Fruit fly (Drosophila melanogaster): ENCODE results near the gene ScsbetaA.
A peak's percentile ranks its signal among the peaks of the same experiment; 100 is the strongest.

The ScsbetaA gene

DNA sequence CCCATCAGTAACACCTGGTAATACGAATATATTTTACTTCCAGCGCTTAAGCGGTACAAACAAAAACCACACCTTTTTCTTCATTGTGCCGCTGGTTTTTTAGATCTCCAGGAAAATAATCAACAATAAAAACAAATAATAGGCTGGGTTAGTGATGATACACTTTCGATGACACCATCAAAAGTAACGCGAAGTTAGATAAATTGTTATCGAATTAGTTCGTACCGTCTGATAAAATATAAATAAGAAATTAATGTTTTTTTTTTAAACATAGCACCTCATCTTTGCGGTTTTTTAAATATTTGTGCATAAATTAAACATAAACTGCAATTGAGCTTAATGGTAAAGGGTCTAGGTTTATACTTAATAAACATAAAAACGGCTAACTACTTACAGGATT, 45.6 kb downstream of the ScsbetaA start, which contains the start of gene RagA-B (continued):
- no peak for TF ChIP-seq H15 (GFP tag; IDR thresholded peaks at IDR 0.05)
- TF ChIP-seq ind (GFP tag; optimal IDR thresholded peaks at IDR 0.05): no peak
- TF ChIP-seq MBD-R2 (GFP tag; IDR thresholded peaks at IDR 0.05): peak; percentile 37; the same call in 1 of the 2 replicates
- no peak for TF ChIP-seq CG17802 (tag; optimal IDR thresholded peaks at IDR 0.05)
- no peak for TF ChIP-seq CG1792 (GFP tag; optimal IDR thresholded peaks at IDR 0.05)

DNA sequence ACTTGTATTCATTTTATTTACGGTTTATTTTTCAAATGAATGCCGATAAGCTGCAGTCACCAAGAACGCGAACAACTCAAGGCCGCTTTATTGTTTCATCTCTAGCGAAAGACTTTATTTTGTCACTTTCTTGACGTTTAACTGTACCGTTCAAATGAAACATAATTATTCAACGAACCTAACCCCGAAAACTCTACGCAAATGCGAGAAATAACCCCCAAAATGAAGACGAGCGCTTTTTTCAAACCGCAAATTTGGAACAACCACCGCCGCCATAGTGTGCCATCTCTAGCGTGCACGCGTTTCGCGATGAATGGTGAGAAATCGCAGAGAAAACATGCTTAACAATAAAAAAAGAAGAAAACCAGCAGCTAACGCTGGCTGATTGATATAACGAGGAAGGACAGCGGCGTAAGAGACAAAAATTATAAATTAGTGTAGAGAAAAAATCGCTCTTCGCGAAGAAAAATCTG, 46.1 kb downstream of the ScsbetaA start, which contains the start of gene CG11970:
TSS of gene CG11970 (plus strand) at position 117 of the 473 bp plus-strand sequence.
- TF ChIP-seq CG1529 (GFP tag; optimal IDR thresholded peaks at IDR 0.05) (no peak), twi (tag; optimal IDR thresholded peaks at IDR 0.05) (no peak), gce (GFP tag; IDR thresholded peaks at IDR 0.05) (no peak), CG17802 (tag; optimal IDR thresholded peaks at IDR 0.05) (no peak), wdn (GFP tag; IDR thresholded peaks at IDR 0.05) (no peak), gsb-n (tag; optimal IDR thresholded peaks at IDR 0.05) (no peak), jing (GFP tag; optimal IDR thresholded peaks at IDR 0.05) (no peak), CG11093 (GFP tag; IDR thresholded peaks at IDR 0.05) (no peak), CG10959 (GFP tag; IDR thresholded peaks at IDR 0.05) (no peak), sens (GFP tag) (peak; percentile 84), scrt (GFP tag; optimal IDR thresholded peaks at IDR 0.05) (no peak), CG11504 (tag; optimal IDR thresholded peaks at IDR 0.05) (no peak), lab (GFP tag; optimal IDR thresholded peaks at IDR 0.05) (no peak), CG4617 (GFP tag; optimal IDR thresholded peaks at IDR 0.05; ENCODE audit: borderline replicate concordance) (peak; percentile 69), Trl (optimal IDR thresholded peaks at IDR 0.05) (no peak), Trl (GFP tag; optimal IDR thresholded peaks at IDR 0.05) (peak; percentile 59), slp2 (GFP tag; optimal IDR thresholded peaks at IDR 0.05) (no peak), bcd (GFP tag; optimal IDR thresholded peaks at IDR 0.05) (no peak), cas (GFP tag; IDR thresholded peaks at IDR 0.05) (no peak), p53 (GFP tag; optimal IDR thresholded peaks at IDR 0.05) (peak; percentile 16), CG42726 (GFP tag; IDR thresholded peaks at IDR 0.05; ENCODE audit: partially characterized antibody) (no peak), ranshi (GFP tag; IDR thresholded peaks at IDR 0.05) (no peak), Bteb2 (GFP tag; optimal IDR thresholded peaks at IDR 0.05) (no peak), Blimp-1 (GFP tag; optimal IDR thresholded peaks at IDR 0.05) (no peak), al (GFP tag; IDR thresholded peaks at IDR 0.05) (no peak), Sry-β (GFP tag; optimal IDR thresholded peaks at IDR 0.05) (peak; percentile 48), CG18619 (GFP tag; optimal IDR thresholded peaks at IDR 0.05) (peak; percentile 22), MESR4 (GFP tag; optimal IDR thresholded peaks at IDR 0.05) (peak; percentile 86), peb (GFP tag; IDR thresholded peaks at IDR 0.05) (no peak), CG14667 (GFP tag; IDR thresholded peaks at IDR 0.05) (no peak), sqz (GFP tag; optimal IDR thresholded peaks at IDR 0.05) (no peak), Hr78 (GFP tag; optimal IDR thresholded peaks at IDR 0.05) (no peak), Bdp1 (GFP tag; optimal IDR thresholded peaks at IDR 0.05) (no peak), row (GFP tag; IDR thresholded peaks at IDR 0.05) (peak; percentile 76), Sox102F (GFP tag; optimal IDR thresholded peaks at IDR 0.05) (no peak), CG34422 (GFP tag; IDR thresholded peaks at IDR 0.05) (0 out of 3 replicates have a peak, but pooled peaks have one; percentile 48), nerfin-2 (GFP tag; IDR thresholded peaks at IDR 0.05; ENCODE audit: partially characterized antibody) (0 out of 2 replicates have a peak, but pooled peaks have one; percentile 19), CG4707 (GFP tag; optimal IDR thresholded peaks at IDR 0.05) (no peak), CG11696 (GFP tag; IDR thresholded peaks at IDR 0.05) (no peak), yki (optimal IDR thresholded peaks at IDR 0.05) (no peak), Dref (GFP tag; IDR thresholded peaks at IDR 0.05) (peak; percentile 57), Mes4 (GFP tag; optimal IDR thresholded peaks at IDR 0.05) (no peak), CG14050 (GFP tag; IDR thresholded peaks at IDR 0.05) (0 out of 3 replicates have a peak, but pooled peaks have one; percentile 10), Abd-B (GFP tag; optimal IDR thresholded peaks at IDR 0.05) (peak; percentile 12), da (GFP tag; optimal IDR thresholded peaks at IDR 0.05) (no peak), br (optimal IDR thresholded peaks at IDR 0.05) (no peak), pros (GFP tag; optimal IDR thresholded peaks at IDR 0.05) (peak; percentile 64)
